Worm (Caenorhabditis elegans) whole organism, mixed stage, embryonic: Measurements from ENCODE around the gene Y43F8B.29.
A peak's percentile ranks its signal among the peaks of the same experiment; 100 is the strongest.

Experiments
- M03D4.4 ChIP-seq: sonication (generic microtip); optimal IDR thresholded peaks from 2 replicates; lab custom pipeline; 2017; ENCODE audit warnings: mild to moderate bottlenecking, missing genetic modification characterization, missing compliant biosample characterization
- bed-3 ChIP-seq: fragments of 200-800 bp; sonication (Bioruptor generic); optimal IDR thresholded peaks from 3 replicates; lab custom pipeline; 2018; ENCODE audit warnings: mild to moderate bottlenecking, missing genetic modification characterization, moderate library complexity, missing compliant biosample characterization
- blmp-1 ChIP-seq: fragments of 150-350 bp; optimal IDR thresholded peaks from 2 replicates; lab custom pipeline; 2014; ENCODE audit warnings: missing biosample characterization, missing genetic modification characterization
- ceh-39 ChIP-seq: fragments of 150-350 bp; optimal IDR thresholded peaks from 2 replicates; lab custom pipeline; 2014; ENCODE audit warnings: missing biosample characterization, missing genetic modification characterization
- ceh-83 ChIP-seq: fragments of 200-800 bp; sonication (Bioruptor generic); optimal IDR thresholded peaks from 2 replicates; lab custom pipeline; 2018; ENCODE audit warnings: mild to moderate bottlenecking, missing genetic modification characterization, missing compliant biosample characterization
- ces-1 ChIP-seq: fragments of 150-350 bp; optimal IDR thresholded peaks from 2 replicates; lab custom pipeline; 2014; ENCODE audit warnings: missing biosample characterization, missing genetic modification reagents, missing genetic modification characterization
- cnd-1 ChIP-seq: fragments of 200-800 bp; sonication (Bioruptor generic); optimal IDR thresholded peaks from 2 replicates; lab custom pipeline; 2018; ENCODE audit warnings: mild to moderate bottlenecking, missing genetic modification characterization, missing compliant biosample characterization
- drap-1 ChIP-seq: fragments of 200-800 bp; sonication (Bioruptor generic); optimal IDR thresholded peaks from 3 replicates; lab custom pipeline; 2018; ENCODE audit warnings: mild to moderate bottlenecking, missing genetic modification characterization, missing compliant biosample characterization
- elt-1 ChIP-seq: sonication (generic microtip); optimal IDR thresholded peaks from 2 replicates; lab custom pipeline; 2017; ENCODE audit warnings: missing genetic modification characterization, mild to moderate bottlenecking, missing compliant biosample characterization, antibody characterized with exemption, moderate library complexity, borderline replicate concordance; ENCODE audit not compliant: insufficient read depth
- elt-3 ChIP-seq: fragments of 150-350 bp; optimal IDR thresholded peaks from 2 replicates; lab custom pipeline; 2014; ENCODE audit warnings: missing biosample characterization, missing genetic modification characterization
- flh-1 ChIP-seq: fragments of 200-800 bp; sonication (Bioruptor generic); optimal IDR thresholded peaks from 2 replicates; lab custom pipeline; 2018; ENCODE audit warnings: mild to moderate bottlenecking, missing genetic modification characterization, moderate library complexity, missing compliant biosample characterization
- ham-2 ChIP-seq: fragments of 200-800 bp; sonication (Bioruptor generic); optimal IDR thresholded peaks from 2 replicates; lab custom pipeline; 2018; ENCODE audit warnings: mild to moderate bottlenecking, missing genetic modification characterization, missing compliant biosample characterization
- hlh-1 ChIP-seq: fragments of 150-350 bp; optimal IDR thresholded peaks from 2 replicates; lab custom pipeline; 2014; ENCODE audit warnings: missing biosample characterization, missing genetic modification reagents, missing genetic modification characterization
- lin-32 ChIP-seq: fragments of 200-800 bp; sonication (Bioruptor generic); optimal IDR thresholded peaks from 2 replicates; lab custom pipeline; 2018; ENCODE audit warnings: mild to moderate bottlenecking, missing genetic modification characterization, missing compliant biosample characterization
- lsy-2 ChIP-seq: fragments of 150-350 bp; optimal IDR thresholded peaks from 2 replicates; lab custom pipeline; 2014; ENCODE audit warnings: missing biosample characterization, missing genetic modification characterization
- mab-5 ChIP-seq: fragments of 150-350 bp; optimal IDR thresholded peaks from 2 replicates; lab custom pipeline; 2014; ENCODE audit warnings: missing biosample characterization, missing genetic modification characterization
- nhr-12 ChIP-seq: fragments of 150-350 bp; optimal IDR thresholded peaks from 2 replicates; lab custom pipeline; 2014; ENCODE audit warnings: missing biosample characterization, missing genetic modification characterization
- nhr-2 ChIP-seq: fragments of 150-350 bp; optimal IDR thresholded peaks from 2 replicates; lab custom pipeline; 2014; ENCODE audit warnings: missing biosample characterization, missing genetic modification characterization
- nhr-237 ChIP-seq: fragments of 150-350 bp; optimal IDR thresholded peaks from 2 replicates; lab custom pipeline; 2014; ENCODE audit warnings: missing biosample characterization, missing genetic modification characterization
- nhr-28 ChIP-seq: fragments of 150-350 bp; optimal IDR thresholded peaks from 2 replicates; lab custom pipeline; 2014; ENCODE audit warnings: missing biosample characterization, missing genetic modification characterization
- nhr-76 ChIP-seq: sonication (generic microtip); optimal IDR thresholded peaks from 2 replicates; lab custom pipeline; 2017; ENCODE audit warnings: missing biosample characterization, missing genetic modification characterization
- pha-4 ChIP-seq: fragments of 150-350 bp; optimal IDR thresholded peaks from 2 replicates; lab custom pipeline; 2018; ENCODE audit warnings: missing biosample characterization, missing genetic modification reagents, missing genetic modification characterization
- sem-2 ChIP-seq: fragments of 200-800 bp; sonication (Bioruptor generic); optimal IDR thresholded peaks from 2 replicates; lab custom pipeline; 2018; ENCODE audit warnings: mild to moderate bottlenecking, missing genetic modification characterization, missing compliant biosample characterization
- snpc-4 ChIP-seq: fragments of 150-350 bp; optimal IDR thresholded peaks from 2 replicates; lab custom pipeline; 2014; ENCODE audit warnings: missing biosample characterization, missing genetic modification characterization
- sptf-1 ChIP-seq: sonication (generic microtip); optimal IDR thresholded peaks from 2 replicates; lab custom pipeline; 2017; ENCODE audit warnings: mild to moderate bottlenecking, missing genetic modification characterization, moderate library complexity, missing compliant biosample characterization
- tbx-8 ChIP-seq: fragments of 200-800 bp; sonication (Bioruptor generic); optimal IDR thresholded peaks from 2 replicates; lab custom pipeline; 2018; ENCODE audit warnings: mild to moderate bottlenecking, missing genetic modification characterization, moderate library complexity, missing compliant biosample characterization
- unc-120 ChIP-seq: sonication (generic microtip); optimal IDR thresholded peaks from 2 replicates; lab custom pipeline; 2017; ENCODE audit warnings: missing genetic modification characterization, missing compliant biosample characterization; ENCODE audit not compliant: poor library complexity, severe bottlenecking
- unc-62 ChIP-seq: fragments of 150-350 bp; optimal IDR thresholded peaks from 2 replicates; lab custom pipeline; 2014; ENCODE audit warnings: missing biosample characterization, missing genetic modification reagents, missing genetic modification characterization
- zip-8 ChIP-seq: fragments of 150-350 bp; optimal IDR thresholded peaks from 2 replicates; lab custom pipeline; 2014; ENCODE audit warnings: missing biosample characterization, missing genetic modification characterization
- ztf-11 ChIP-seq: fragments of 150-350 bp; optimal IDR thresholded peaks from 2 replicates; lab custom pipeline; 2014; ENCODE audit warnings: missing biosample characterization, missing genetic modification characterization

The Y43F8B.29 gene

DNA sequence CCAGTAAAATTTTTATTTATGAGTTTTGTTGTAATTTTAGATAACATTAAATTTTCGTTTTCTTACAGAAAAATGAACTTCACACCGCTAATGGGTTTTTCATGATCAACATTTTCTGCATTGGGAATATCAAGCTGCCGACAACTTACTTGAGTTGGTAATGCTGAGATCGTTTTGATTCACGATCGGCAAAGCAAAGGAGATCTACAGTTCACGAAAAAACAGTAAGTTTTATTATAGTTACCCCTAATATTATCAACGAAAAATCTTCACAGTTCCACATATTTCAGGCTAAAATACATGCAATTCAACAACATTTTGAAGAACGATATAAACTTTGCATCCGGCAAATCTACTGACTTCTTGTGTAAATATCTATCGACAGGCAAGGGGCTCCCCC lies 8.9 kb upstream of the Y43F8B.29 start, which contains the start of gene Y43F8B.22:
Y43F8B.22 (plus strand) TSS at position 301 of the 400 bp plus-strand sequence.
- no peak for TF ChIP-seq unc-62
- no peak for TF ChIP-seq sem-2
- no peak for TF ChIP-seq flh-1 (GFP tag; lab: Kevin White, UChicago)
- TF ChIP-seq ham-2 (GFP tag; lab: Kevin White, UChicago) = no peak
- TF ChIP-seq nhr-12 (tag; lab: Kevin White, UChicago) = no peak
- no peak for TF ChIP-seq mab-5 (tag; lab: Kevin White, UChicago)
- no peak for TF ChIP-seq blmp-1
- no peak for TF ChIP-seq ces-1 (GFP tag; lab: Kevin White, UChicago)
- no peak for TF ChIP-seq cnd-1 (tag; lab: Kevin White, UChicago)
- no peak for TF ChIP-seq ztf-11 (tag; lab: Kevin White, UChicago)
- no peak for TF ChIP-seq snpc-4
- no peak for TF ChIP-seq nhr-76 (tag; lab: Kevin White, UChicago)
- no peak for TF ChIP-seq nhr-237 (tag; lab: Kevin White, UChicago)
- TF ChIP-seq elt-1 (tag; lab: Kevin White, UChicago) = no peak

DNA sequence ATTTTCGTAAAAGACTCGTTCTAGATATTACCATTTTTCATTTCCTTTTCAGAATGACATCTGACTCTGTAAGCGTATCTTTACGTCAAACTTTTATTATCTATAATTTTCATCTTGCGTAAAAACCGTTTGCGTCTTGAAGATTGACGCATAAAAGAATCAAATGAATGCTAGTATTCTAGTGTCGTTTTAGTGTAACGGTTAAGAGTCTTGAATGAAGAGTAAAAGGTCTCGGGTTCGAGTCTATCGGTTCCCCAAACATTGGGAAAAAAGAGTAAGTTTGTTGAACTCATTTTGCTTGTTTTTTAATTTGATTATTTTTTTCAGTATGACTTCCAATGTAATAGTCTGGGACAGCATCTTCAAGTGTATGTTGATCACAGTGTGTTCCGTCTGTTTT lies 6.9 kb upstream of the Y43F8B.29 start, which contains the start of gene Y43F8B.17:
Y43F8B.17 (plus strand) TSS at position 215 of the 400 bp plus-strand sequence.
- no peak for TF ChIP-seq ces-1 (GFP tag; lab: Kevin White, UChicago)
- TF ChIP-seq nhr-28 (tag; lab: Kevin White, UChicago) = no peak
- TF ChIP-seq zip-8 (tag; lab: Kevin White, UChicago) = no peak
- no peak for TF ChIP-seq elt-3 (tag; lab: Kevin White, UChicago)
- no peak for TF ChIP-seq ztf-11 (tag; lab: Kevin White, UChicago)
- no peak for TF ChIP-seq mab-5 (tag; lab: Kevin White, UChicago)
- no peak for TF ChIP-seq sem-2
- TF ChIP-seq pha-4 (tag; lab: Kevin White, UChicago) = no peak
- no peak for TF ChIP-seq unc-62
- TF ChIP-seq blmp-1 = no peak
- no peak for TF ChIP-seq lsy-2
- no peak for TF ChIP-seq nhr-76 (tag; lab: Kevin White, UChicago)
- no peak for TF ChIP-seq lin-32 (GFP tag; lab: Kevin White, UChicago)
- no peak for TF ChIP-seq ceh-83 (GFP tag; lab: Kevin White, UChicago)
- no peak for TF ChIP-seq nhr-12 (tag; lab: Kevin White, UChicago)

DNA sequence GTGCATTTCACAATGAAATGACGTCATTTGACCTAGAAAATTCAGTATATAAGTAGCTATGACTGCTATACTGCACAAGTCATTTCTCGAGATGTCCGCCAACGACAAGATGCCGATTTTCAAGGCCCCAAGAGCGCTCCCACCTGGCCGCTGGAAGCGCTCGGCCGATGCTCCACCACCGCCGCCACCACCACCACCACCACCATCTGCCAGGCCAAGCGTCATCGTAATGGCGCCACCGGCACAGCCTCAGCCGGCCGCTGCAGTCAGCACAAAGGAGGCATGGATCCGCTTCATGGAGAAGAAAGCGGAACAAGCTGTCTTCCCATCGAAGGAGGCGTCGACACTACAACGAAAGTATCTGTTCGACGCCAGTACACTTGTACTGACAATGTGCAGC lies 6.1 kb upstream of the Y43F8B.29 start, which contains the start of gene Y43F8B.28:
Y43F8B.28 (plus strand) TSS at position 59 of the 400 bp plus-strand sequence.
- TF ChIP-seq tbx-8 (GFP tag; lab: Kevin White, UChicago) (no peak), ces-1 (GFP tag; lab: Kevin White, UChicago) (no peak), unc-120 (tag; lab: Kevin White, UChicago) (no peak)

DNA sequence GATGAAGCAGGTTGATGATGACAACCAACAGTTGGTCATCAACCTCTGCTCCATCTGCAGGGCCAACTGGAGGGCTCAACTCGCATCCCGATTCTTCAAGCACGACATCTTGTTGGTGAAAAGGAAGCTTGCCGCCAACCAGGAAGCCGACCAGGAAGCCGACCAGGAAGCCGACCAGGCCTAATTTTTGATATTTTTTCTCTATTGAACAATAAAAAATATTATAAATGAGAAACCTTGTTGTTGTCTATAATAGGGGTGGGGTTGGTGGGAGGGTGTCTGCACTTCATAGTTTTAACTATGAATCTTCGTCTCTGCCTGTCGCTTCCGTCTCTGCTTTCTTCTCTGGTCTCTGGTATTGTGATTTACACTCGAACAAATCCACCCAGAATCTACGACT lies 5.7 kb upstream of the Y43F8B.29 start, which contains the start of gene Y43F8B.18:
Y43F8B.18 (plus strand) TSS at position 301 of the 400 bp plus-strand sequence.
- TF ChIP-seq hlh-1 (tag; lab: Kevin White, UChicago) = no peak
- no peak for TF ChIP-seq nhr-2 (tag; lab: Kevin White, UChicago)
- no peak for TF ChIP-seq ham-2 (GFP tag; lab: Kevin White, UChicago)
- no peak for TF ChIP-seq nhr-28 (tag; lab: Kevin White, UChicago)
- TF ChIP-seq M03D4.4 (tag; lab: Kevin White, UChicago) = no peak

DNA sequence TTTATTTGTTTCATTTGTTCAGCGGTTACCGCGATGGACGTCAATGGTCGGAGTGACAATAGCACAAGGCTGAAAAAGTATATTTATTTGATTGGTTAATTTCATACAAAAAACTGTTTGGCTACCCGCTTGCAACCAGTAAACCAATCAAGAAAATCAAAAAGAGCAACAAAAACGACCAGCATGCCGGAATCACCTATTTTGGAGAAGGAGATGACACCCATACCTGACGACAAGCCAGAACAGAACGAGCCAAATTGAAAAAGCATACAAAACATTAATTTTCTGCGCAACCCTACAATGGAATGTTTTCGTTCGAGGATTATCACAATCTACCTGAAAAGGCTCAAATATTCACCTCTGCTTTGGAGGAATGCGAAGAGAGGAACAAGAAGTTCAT lies 941 bp upstream of the Y43F8B.29 start, which contains the start of gene Y43F8B.7:
Y43F8B.7 (plus strand) TSS at position 301 of the 400 bp plus-strand sequence.
- no peak for TF ChIP-seq bed-3 (GFP tag; lab: Kevin White, UChicago)
- TF ChIP-seq ceh-39 (tag; lab: Kevin White, UChicago) = no peak
- TF ChIP-seq cnd-1 (tag; lab: Kevin White, UChicago) = no peak
- no peak for TF ChIP-seq mab-5 (tag; lab: Kevin White, UChicago)
- no peak for TF ChIP-seq sptf-1
- no peak for TF ChIP-seq pha-4 (tag; lab: Kevin White, UChicago)

DNA sequence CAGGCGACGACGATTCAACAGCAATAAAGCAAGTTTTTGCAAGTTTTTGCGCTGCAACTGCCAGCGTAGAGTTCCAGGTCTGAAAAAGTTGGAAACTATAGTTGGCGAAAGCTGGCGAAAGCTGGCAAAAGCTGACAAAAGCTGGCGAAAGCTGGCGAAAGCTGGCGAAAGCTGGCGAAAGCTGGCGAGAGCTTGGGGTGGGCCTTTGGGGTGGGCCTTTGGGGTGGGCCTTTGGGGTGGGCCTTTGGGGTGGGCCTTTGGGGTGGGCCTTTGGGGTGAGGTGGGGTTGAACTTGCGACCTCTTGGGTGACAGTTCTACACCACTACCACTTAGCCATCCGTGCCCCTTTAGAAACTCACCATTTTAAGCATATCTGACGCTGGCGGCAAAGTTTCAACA lies 3.7 kb downstream of the Y43F8B.29 start:
- TF ChIP-seq drap-1 (GFP tag; lab: Kevin White, UChicago) (peak; percentile 8), nhr-2 (tag; lab: Kevin White, UChicago) (no peak)
